Worm (Caenorhabditis elegans) whole organism, L2 larva: ENCODE results near the gene coh-1.
A peak's percentile ranks its signal among the peaks of the same experiment; 100 is the strongest.

ENCODE experiments used
- ceh-82 ChIP-seq: fragments of 150-350 bp; optimal IDR thresholded peaks from 2 replicates; lab custom pipeline; 2014; ENCODE audit warnings: missing biosample characterization, missing genetic modification characterization
- lin-11 ChIP-seq: fragments of 150-350 bp; sonication (generic microtip); optimal IDR thresholded peaks from 2 replicates; lab custom pipeline; 2014; ENCODE audit warnings: missing biosample characterization, missing genetic modification characterization, inconsistent platforms, mixed read lengths
- nhr-129 ChIP-seq: fragments of 150-350 bp; optimal IDR thresholded peaks from 2 replicates; lab custom pipeline; 2014; ENCODE audit warnings: missing biosample characterization, missing genetic modification characterization
- skn-1 ChIP-seq: sonication (generic microtip); optimal IDR thresholded peaks from 2 replicates; lab custom pipeline; 2017; ENCODE audit warnings: missing biosample characterization, missing genetic modification characterization
- ztf-11 ChIP-seq: sonication (generic microtip); optimal IDR thresholded peaks from 2 replicates; lab custom pipeline; 2017; ENCODE audit warnings: missing biosample characterization, missing genetic modification characterization

- TF ChIP-seq skn-1 (tag; lab: Kevin White, UChicago) (no peak), ztf-11 (tag; lab: Kevin White, UChicago) (no peak), nhr-129 (tag; lab: Kevin White, UChicago) (peak; percentile 15), ceh-82 (tag; lab: Kevin White, UChicago) (no peak), lin-11 (tag; lab: Kevin White, UChicago) (no peak)
Measured at ce11 chrX:7436912-7437311, 37.9 kb downstream of the coh-1 start.
